Worm (Caenorhabditis elegans) whole organism, mixed stage, embryonic: ENCODE data around the gene Y48A6C.8.

Experiments
- M03D4.4 ChIP-seq: sonication (generic microtip); optimal IDR thresholded peaks from 2 replicates; lab custom pipeline; 2017; ENCODE audit warnings: mild to moderate bottlenecking, missing genetic modification characterization, missing compliant biosample characterization
- blmp-1 ChIP-seq: fragments of 150-350 bp; optimal IDR thresholded peaks from 2 replicates; lab custom pipeline; 2014; ENCODE audit warnings: missing biosample characterization, missing genetic modification characterization
- ceh-43 ChIP-seq: fragments of 200-800 bp; sonication (Bioruptor generic); optimal IDR thresholded peaks from 2 replicates; lab custom pipeline; 2018; ENCODE audit warnings: mild to moderate bottlenecking, missing genetic modification characterization, moderate library complexity, missing compliant biosample characterization
- ceh-83 ChIP-seq: fragments of 200-800 bp; sonication (Bioruptor generic); optimal IDR thresholded peaks from 2 replicates; lab custom pipeline; 2018; ENCODE audit warnings: mild to moderate bottlenecking, missing genetic modification characterization, missing compliant biosample characterization
- elt-1 ChIP-seq: sonication (generic microtip); optimal IDR thresholded peaks from 2 replicates; lab custom pipeline; 2017; ENCODE audit warnings: missing genetic modification characterization, mild to moderate bottlenecking, missing compliant biosample characterization, antibody characterized with exemption, moderate library complexity, borderline replicate concordance; ENCODE audit not compliant: insufficient read depth
- nhr-12 ChIP-seq: fragments of 150-350 bp; optimal IDR thresholded peaks from 2 replicates; lab custom pipeline; 2014; ENCODE audit warnings: missing biosample characterization, missing genetic modification characterization
- nhr-237 ChIP-seq: fragments of 150-350 bp; optimal IDR thresholded peaks from 2 replicates; lab custom pipeline; 2014; ENCODE audit warnings: missing biosample characterization, missing genetic modification characterization
- pha-4 ChIP-seq: fragments of 150-350 bp; optimal IDR thresholded peaks from 2 replicates; lab custom pipeline; 2018; ENCODE audit warnings: missing biosample characterization, missing genetic modification reagents, missing genetic modification characterization
- snpc-4 ChIP-seq: fragments of 150-350 bp; optimal IDR thresholded peaks from 2 replicates; lab custom pipeline; 2014; ENCODE audit warnings: missing biosample characterization, missing genetic modification characterization
- ztf-11 ChIP-seq: fragments of 150-350 bp; optimal IDR thresholded peaks from 2 replicates; lab custom pipeline; 2014; ENCODE audit warnings: missing biosample characterization, missing genetic modification characterization

DNA sequence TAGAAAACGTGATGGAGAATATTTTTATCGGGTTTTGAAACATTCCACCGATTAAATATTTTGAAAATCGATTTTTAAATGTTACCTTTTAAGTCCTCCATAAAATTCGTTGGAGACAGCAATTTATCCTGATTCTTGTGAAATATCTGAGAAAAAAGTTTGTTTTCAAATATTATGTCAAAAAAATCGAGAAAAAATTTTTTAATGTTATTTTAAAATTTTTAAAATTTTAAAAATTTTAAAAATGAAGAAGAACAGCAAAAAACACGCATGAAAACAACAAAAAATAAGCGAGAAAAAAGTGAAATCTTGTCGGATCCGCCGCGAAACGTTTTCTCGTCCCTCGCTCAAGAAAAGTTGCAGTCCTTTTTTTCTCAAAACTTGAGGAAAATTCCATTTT is at the start of gene Y48A6C.8:
- no peak for TF ChIP-seq ceh-43
- TF ChIP-seq blmp-1 (tag; lab: Kevin White, UChicago): no peak
- TF ChIP-seq elt-1: no peak
- no peak for TF ChIP-seq M03D4.4 (tag; lab: Kevin White, UChicago)
- TF ChIP-seq snpc-4 (tag; lab: Kevin White, UChicago): no peak
- TF ChIP-seq pha-4 (tag; lab: Kevin White, UChicago): no peak
- no peak for TF ChIP-seq ceh-83 (GFP tag; lab: Kevin White, UChicago)
- no peak for TF ChIP-seq nhr-237 (tag; lab: Kevin White, UChicago)
- TF ChIP-seq ztf-11 (tag; lab: Kevin White, UChicago): no peak
- no peak for TF ChIP-seq nhr-12
